Fruit fly (Drosophila melanogaster): Measurements from ENCODE around the gene CG3592.
A peak's percentile ranks its signal among the peaks of the same experiment; 100 is the strongest.

The CG3592 gene

DNA sequence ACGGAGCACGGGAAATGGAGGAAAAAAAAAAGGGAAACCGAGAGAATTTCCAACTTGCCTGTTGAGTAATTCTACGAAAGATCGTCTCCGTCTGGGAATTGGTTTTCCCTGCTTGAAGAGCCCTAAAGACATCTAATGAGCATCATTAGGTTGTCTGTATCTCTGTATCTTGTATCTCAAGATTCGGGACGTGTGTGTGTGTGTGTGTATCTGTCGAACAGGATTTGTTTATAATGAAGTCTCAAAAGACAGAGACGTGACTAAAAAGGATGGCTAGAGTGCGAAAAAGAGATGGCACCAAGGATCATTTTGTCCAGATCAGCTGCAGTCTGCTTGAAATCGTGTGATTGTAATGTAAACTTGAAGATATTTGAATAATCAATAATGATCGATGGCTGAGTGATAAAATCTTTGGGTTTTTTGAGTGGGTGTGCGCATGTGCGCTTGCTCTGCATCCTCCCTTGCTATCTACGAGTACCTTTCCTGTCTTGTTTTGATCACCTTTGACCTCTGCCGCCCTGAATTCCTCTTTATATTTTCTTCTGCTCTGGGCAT, 47.6 kb downstream of the CG3592 start:
- no peak for TF ChIP-seq Abd-B (GFP tag; optimal IDR thresholded peaks at IDR 0.05)
- peak; percentile 17 for TF ChIP-seq Dfd (GFP tag; optimal IDR thresholded peaks at IDR 0.05)

DNA sequence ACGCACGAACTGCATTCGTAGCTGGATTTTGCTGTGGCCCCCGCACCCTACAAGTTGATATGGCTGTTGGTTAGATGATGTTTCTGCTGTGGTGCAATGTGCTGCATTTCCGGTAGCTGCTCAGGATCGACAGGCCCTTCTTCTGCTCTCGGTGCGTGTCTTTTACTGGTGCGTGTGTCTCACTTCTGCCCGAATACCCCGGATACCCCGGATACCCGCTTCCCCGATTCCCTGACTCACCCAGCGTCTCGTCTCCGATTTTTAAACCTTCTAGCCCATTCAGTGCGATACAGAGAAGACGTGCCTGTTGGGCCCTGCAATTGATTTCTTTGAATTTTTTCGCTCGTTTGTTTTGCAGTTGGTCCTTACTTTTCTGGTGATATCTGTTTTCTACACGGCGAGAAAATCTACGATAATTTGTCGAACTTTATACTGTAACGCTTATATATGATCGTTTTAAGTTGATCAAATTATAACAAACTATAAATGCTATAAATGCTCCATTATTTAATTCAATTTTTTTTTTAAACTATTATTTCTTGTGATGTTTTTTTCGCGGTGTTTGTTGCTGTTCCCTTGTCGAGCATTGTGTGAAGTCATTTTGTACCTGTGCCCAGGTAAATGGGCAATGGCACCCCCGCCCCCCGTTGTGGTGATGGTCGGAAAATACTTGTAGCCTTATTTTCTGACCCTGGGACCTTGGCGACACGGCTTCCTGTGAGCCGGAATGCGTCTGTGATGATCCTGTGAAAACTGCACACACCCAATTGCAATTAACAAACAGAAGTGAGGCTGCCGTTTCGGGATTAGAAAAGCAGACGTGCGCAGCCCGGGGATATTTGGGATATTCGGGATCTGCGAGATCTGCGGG, 50.2 kb downstream of the CG3592 start:
- peak; percentile 72 for TF ChIP-seq brk (GFP tag; optimal IDR thresholded peaks at IDR 0.05)
- peak; percentile 87 for TF ChIP-seq psq (GFP tag; optimal IDR thresholded peaks at IDR 0.05)
- TF ChIP-seq lola (GFP tag; optimal IDR thresholded peaks at IDR 0.05), result no peak
- peak; percentile 85 for TF ChIP-seq HLH106 (tag; optimal IDR thresholded peaks at IDR 0.05)
- peak; percentile 81 for TF ChIP-seq ey (GFP tag; optimal IDR thresholded peaks at IDR 0.05)
- TF ChIP-seq fru (GFP tag; optimal IDR thresholded peaks at IDR 0.05), result peak; percentile 86
- TF ChIP-seq Hnf4 (GFP tag; optimal IDR thresholded peaks at IDR 0.05), result peak; percentile 79
- peak; percentile 53 for TF ChIP-seq CG9705 (GFP tag; optimal IDR thresholded peaks at IDR 0.05)
- peak; percentile 87 for TF ChIP-seq h (GFP tag; optimal IDR thresholded peaks at IDR 0.05)
- TF ChIP-seq rgr (GFP tag; optimal IDR thresholded peaks at IDR 0.05), result peak; percentile 79
- TF ChIP-seq pan (optimal IDR thresholded peaks at IDR 0.05), result no peak
- TF ChIP-seq Sp1 (GFP tag; optimal IDR thresholded peaks at IDR 0.05), result peak; percentile 84
- TF ChIP-seq Hr83 (GFP tag; optimal IDR thresholded peaks at IDR 0.05; ENCODE audit: poor library complexity, severe bottlenecking), result no peak
- peak in 1 of 2 experiments; percentile 86 for TF ChIP-seq foxo (GFP tag; optimal IDR thresholded peaks at IDR 0.05)
- no peak for TF ChIP-seq Myc (optimal IDR thresholded peaks at IDR 0.05)
- peak; percentile 49 for TF ChIP-seq tai (GFP tag; optimal IDR thresholded peaks at IDR 0.05)
- no peak for TF ChIP-seq GATAd (GFP tag; optimal IDR thresholded peaks at IDR 0.05)
- peak; percentile 42 for TF ChIP-seq Rel (GFP tag; optimal IDR thresholded peaks at IDR 0.05)
- peak; percentile 22 for TF ChIP-seq Rel (tag; optimal IDR thresholded peaks at IDR 0.05)
- TF ChIP-seq Jra (GFP tag; optimal IDR thresholded peaks at IDR 0.05), result no peak
- TF ChIP-seq br (GFP tag; optimal IDR thresholded peaks at IDR 0.05), result peak; percentile 79
- TF ChIP-seq N (GFP tag; optimal IDR thresholded peaks at IDR 0.05), result no peak
- peak; percentile 63 for TF ChIP-seq dmrt93B (GFP tag; optimal IDR thresholded peaks at IDR 0.05)
- TF ChIP-seq OdsH (GFP tag; optimal IDR thresholded peaks at IDR 0.05), result peak; percentile 85
- TF ChIP-seq sage (GFP tag; optimal IDR thresholded peaks at IDR 0.05), result peak; percentile 66
- TF ChIP-seq woc (GFP tag; optimal IDR thresholded peaks at IDR 0.05), result peak; percentile 77
- no peak for TF ChIP-seq dl (GFP tag; optimal IDR thresholded peaks at IDR 0.05; ENCODE audit: insufficient read depth in 1 of 2, partially characterized antibody in 2 of 2)
- peak; percentile 5 for TF ChIP-seq sv (GFP tag; optimal IDR thresholded peaks at IDR 0.05)
- peak; percentile 22 for TF ChIP-seq CrebA (GFP tag; optimal IDR thresholded peaks at IDR 0.05; ENCODE audit: borderline replicate concordance)
- TF ChIP-seq Dfd (GFP tag; optimal IDR thresholded peaks at IDR 0.05), result no peak
- no peak for TF ChIP-seq dsf (GFP tag; optimal IDR thresholded peaks at IDR 0.05; ENCODE audit: borderline replicate concordance)
- TF ChIP-seq CG32264 (GFP tag; optimal IDR thresholded peaks at IDR 0.05), result peak; percentile 47
- TF ChIP-seq Dif (GFP tag; optimal IDR thresholded peaks at IDR 0.05; ENCODE audit: partially characterized antibody), result no peak
- TF ChIP-seq usp (GFP tag; optimal IDR thresholded peaks at IDR 0.05), result no peak
- no peak for TF ChIP-seq Vsx2 (GFP tag; optimal IDR thresholded peaks at IDR 0.05; ENCODE audit: partially characterized antibody)
- no peak for TF ChIP-seq Mio (GFP tag; optimal IDR thresholded peaks at IDR 0.05)
- no peak for TF ChIP-seq Abd-B (GFP tag; optimal IDR thresholded peaks at IDR 0.05)
- TF ChIP-seq jim (GFP tag; optimal IDR thresholded peaks at IDR 0.05), result no peak
- no peak for TF ChIP-seq Hr78 (GFP tag; optimal IDR thresholded peaks at IDR 0.05)

Measured in whole organism, wandering third instar larva.